Worm (Caenorhabditis elegans): ENCODE results near the gene F29G6.1.

Gene F29G6.1

DNA sequence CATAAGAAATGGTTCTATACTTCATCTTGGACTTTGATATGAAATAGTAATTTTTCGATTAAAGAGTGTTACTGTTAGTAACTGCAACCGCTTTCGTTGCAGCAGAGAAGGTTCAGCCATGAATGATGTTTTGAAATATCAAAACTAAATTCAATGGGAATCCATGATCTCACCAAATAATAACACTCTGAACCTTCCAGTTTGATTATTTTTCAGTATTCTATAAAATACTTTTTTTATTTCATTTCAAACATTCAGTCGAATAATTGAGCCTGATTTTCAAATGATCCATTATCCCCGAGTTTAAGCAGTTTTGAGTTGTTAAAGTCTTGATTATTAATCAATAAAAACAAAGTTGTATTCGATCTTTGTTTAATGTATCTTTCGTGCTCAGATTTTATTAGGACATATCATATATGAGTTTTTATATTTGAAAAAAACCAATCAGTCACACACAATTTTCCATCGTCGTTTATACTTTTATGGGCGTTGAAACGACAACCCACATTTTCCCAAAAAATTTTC is 35.2 kb downstream of the F29G6.1 start, which contains the start of gene gcp-2.2:
gcp-2.2 (plus strand) TSS at position 475 of the 525 bp plus-strand sequence.
- TF ChIP-seq flt-1 (GFP tag; IDR thresholded peaks at IDR 0.05) (no peak), klf-2 (GFP tag; conservative IDR thresholded peaks at IDR 0.05) (no peak), cog-1 (tag; optimal IDR thresholded peaks at IDR 0.05) (no peak), ref-1 (GFP tag; conservative IDR thresholded peaks at IDR 0.05) (no peak), ztf-29 (GFP tag; IDR thresholded peaks at IDR 0.05) (no peak), ztf-23 (GFP tag; IDR thresholded peaks at IDR 0.05) (no peak), tab-1 (GFP tag; IDR thresholded peaks at IDR 0.05) (no peak), T22C8.4 (GFP tag; IDR thresholded peaks at IDR 0.05) (no peak), med-1 (GFP tag; optimal IDR thresholded peaks at IDR 0.05; ENCODE audit: insufficient read depth) (no peak)

DNA sequence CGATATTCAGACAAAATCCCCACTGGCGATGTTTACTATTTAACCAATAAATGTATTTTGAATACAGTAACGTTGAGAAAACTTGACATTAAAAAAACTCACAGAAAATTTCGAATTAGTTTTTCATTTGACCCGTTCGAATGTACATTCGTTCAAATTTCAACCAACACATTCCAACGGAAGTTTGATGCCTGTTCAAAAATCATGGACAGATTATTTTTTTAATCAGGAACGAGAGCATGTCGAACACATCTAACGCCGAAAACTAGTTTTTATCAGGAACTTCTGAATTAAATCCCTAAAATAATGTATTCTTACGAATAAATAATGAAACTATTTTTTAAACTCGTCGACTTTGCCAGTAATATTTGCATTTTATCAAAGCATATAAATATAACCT is 39.6 kb downstream of the F29G6.1 start:
- TF ChIP-seq med-1 (GFP tag; optimal IDR thresholded peaks at IDR 0.05; ENCODE audit: insufficient read depth) (no peak), ref-1 (GFP tag; conservative IDR thresholded peaks at IDR 0.05) (no peak), klf-2 (GFP tag; conservative IDR thresholded peaks at IDR 0.05) (no peak), ztf-29 (GFP tag; IDR thresholded peaks at IDR 0.05) (no peak), cog-1 (tag; optimal IDR thresholded peaks at IDR 0.05) (no peak), T22C8.4 (GFP tag; IDR thresholded peaks at IDR 0.05) (no peak), tab-1 (GFP tag; IDR thresholded peaks at IDR 0.05) (no peak)

DNA sequence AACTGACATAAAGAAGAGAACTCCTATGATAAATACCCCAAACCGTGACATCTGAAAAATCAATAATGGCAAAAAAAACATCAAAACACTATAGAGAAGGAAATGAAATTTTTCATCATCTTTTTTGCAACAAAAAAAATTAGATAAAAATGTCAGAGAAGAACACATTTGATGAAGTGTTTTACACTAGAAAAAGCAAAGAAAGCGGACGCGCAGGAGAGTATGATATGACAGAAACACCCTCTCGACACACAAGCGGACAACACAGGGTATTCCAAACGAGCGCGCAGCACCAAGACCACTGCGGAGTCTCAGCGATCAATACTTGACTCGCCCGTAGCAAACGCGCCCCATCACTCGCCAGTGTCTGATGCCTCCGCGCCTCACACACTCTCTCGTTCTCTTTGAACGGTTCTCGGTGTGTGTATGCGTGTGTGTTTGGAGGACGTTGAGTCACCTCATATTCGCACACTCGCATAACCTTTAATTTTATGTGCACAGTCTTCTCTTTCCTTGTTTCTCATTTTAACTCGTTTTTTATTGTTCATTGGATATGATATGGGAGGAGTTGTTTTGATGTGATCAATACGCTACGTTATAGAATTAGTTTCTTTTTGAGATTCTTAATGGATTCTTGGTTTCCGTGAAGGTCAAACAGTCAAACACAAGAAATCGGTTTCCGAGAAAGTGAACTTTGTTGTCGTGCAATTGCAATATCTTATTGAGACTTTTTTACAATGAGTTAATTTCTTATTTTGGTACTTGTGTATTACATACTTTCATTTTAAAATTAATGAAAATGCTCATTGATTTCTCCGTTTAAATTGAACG is 44.6 kb downstream of the F29G6.1 start, which contains the start of gene selt-1.1:
selt-1.1 (minus strand) TSS at position 51 of the 831 bp plus-strand sequence.
- TF ChIP-seq cog-1 (tag; optimal IDR thresholded peaks at IDR 0.05) = peak; percentile 54
- TF ChIP-seq T22C8.4 (GFP tag; IDR thresholded peaks at IDR 0.05) = peak; percentile 86
- no peak for TF ChIP-seq ref-1 (GFP tag; conservative IDR thresholded peaks at IDR 0.05)
- TF ChIP-seq ztf-23 (GFP tag; IDR thresholded peaks at IDR 0.05) = no peak
- no peak for TF ChIP-seq med-1 (GFP tag; optimal IDR thresholded peaks at IDR 0.05; ENCODE audit: insufficient read depth)
- TF ChIP-seq ztf-29 (GFP tag; IDR thresholded peaks at IDR 0.05) = no peak
- TF ChIP-seq tab-1 (GFP tag; IDR thresholded peaks at IDR 0.05) = no peak
- TF ChIP-seq flt-1 (GFP tag; IDR thresholded peaks at IDR 0.05) = no peak
- TF ChIP-seq klf-2 (GFP tag; conservative IDR thresholded peaks at IDR 0.05) = no peak

DNA sequence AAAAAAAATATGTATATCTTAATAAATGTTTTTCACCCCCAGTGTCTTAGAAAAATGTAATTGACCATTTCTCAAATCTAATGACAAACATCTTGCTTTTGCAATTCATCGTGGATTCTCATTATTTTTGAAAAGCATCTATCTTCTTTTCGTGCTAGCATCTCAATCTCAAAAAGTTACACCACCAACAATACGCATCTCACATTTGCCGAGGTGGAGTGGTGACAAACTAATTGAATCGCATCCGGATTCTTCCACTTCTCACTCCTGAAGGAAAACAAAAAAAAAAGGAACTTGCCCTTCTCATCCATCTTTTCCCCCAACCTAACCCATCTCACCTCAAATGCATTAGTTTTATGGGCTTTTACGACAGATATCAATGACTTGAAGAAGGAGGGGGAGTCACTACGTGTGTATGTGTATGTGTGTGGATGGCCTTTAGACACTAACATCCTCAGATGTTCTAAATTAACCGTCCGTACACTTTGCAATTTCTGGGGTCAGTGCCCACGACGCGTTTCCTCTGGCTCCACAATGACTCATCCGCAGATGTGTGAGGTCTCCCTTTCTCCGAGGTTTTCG is 45.5 kb downstream of the F29G6.1 start:
- TF ChIP-seq T22C8.4 (GFP tag; IDR thresholded peaks at IDR 0.05) = no peak
- no peak for TF ChIP-seq klf-2 (GFP tag; conservative IDR thresholded peaks at IDR 0.05)
- no peak for TF ChIP-seq flt-1 (GFP tag; IDR thresholded peaks at IDR 0.05)
- TF ChIP-seq cog-1 (tag; optimal IDR thresholded peaks at IDR 0.05) = no peak
- no peak for TF ChIP-seq med-1 (GFP tag; optimal IDR thresholded peaks at IDR 0.05; ENCODE audit: insufficient read depth)
- no peak for TF ChIP-seq tab-1 (GFP tag; IDR thresholded peaks at IDR 0.05)
- no peak for TF ChIP-seq ref-1 (GFP tag; conservative IDR thresholded peaks at IDR 0.05)
- TF ChIP-seq ztf-23 (GFP tag; IDR thresholded peaks at IDR 0.05) = no peak
- no peak for TF ChIP-seq ztf-29 (GFP tag; IDR thresholded peaks at IDR 0.05)

DNA sequence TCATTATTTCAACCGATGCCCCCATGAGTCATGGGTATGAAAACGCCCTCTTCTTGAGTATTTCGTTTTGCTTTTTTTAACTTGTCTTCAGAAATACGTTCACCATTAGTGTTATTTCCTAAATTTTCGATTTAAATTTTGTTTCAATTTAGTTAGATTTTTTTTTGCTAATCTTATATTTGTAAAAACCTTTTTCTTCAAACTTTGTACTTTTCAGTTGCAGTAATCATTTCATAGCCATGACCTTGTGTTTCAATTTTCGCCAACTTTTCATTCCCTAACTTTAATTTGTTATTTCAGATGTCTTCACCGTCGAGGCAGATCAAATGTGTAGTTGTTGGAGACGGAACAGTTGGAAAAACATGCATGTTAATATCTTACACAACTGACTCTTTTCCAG is 46.2 kb downstream of the F29G6.1 start, which contains the start of gene mig-2:
mig-2 (plus strand) TSS at position 301 of the 400 bp plus-strand sequence.
- no peak for TF ChIP-seq flt-1 (GFP tag; IDR thresholded peaks at IDR 0.05)
- TF ChIP-seq ref-1 (GFP tag; conservative IDR thresholded peaks at IDR 0.05) = no peak
- TF ChIP-seq med-1 (GFP tag; optimal IDR thresholded peaks at IDR 0.05; ENCODE audit: insufficient read depth) = no peak
- no peak for TF ChIP-seq tab-1 (GFP tag; IDR thresholded peaks at IDR 0.05)
- no peak for TF ChIP-seq klf-2 (GFP tag; conservative IDR thresholded peaks at IDR 0.05)
- no peak for TF ChIP-seq cog-1 (tag; optimal IDR thresholded peaks at IDR 0.05)
- no peak for TF ChIP-seq T22C8.4 (GFP tag; IDR thresholded peaks at IDR 0.05)

DNA sequence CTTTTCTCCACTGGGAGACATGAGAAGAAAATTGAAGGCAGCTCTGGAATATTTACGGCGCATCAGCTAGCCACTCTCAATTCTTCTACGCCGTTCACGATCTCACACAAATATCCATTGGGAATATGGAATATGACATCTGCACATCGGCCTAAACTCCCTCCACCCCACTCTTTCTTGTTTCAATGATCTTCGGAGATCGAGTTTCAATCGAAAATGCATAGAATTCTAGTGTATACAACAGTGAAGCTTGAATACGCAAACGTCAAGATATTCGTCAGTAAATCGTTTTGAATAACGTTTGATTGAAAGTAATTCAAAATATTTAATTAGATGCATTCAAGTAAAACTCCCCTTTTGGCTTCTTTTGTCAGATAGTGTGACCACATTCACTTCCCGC is 49.7 kb downstream of the F29G6.1 start:
- no peak for TF ChIP-seq med-1 (GFP tag; optimal IDR thresholded peaks at IDR 0.05; ENCODE audit: insufficient read depth)
- TF ChIP-seq ztf-29 (GFP tag; IDR thresholded peaks at IDR 0.05) = no peak
- TF ChIP-seq cog-1 (tag; optimal IDR thresholded peaks at IDR 0.05) = no peak
- no peak for TF ChIP-seq ztf-23 (GFP tag; IDR thresholded peaks at IDR 0.05)

DNA sequence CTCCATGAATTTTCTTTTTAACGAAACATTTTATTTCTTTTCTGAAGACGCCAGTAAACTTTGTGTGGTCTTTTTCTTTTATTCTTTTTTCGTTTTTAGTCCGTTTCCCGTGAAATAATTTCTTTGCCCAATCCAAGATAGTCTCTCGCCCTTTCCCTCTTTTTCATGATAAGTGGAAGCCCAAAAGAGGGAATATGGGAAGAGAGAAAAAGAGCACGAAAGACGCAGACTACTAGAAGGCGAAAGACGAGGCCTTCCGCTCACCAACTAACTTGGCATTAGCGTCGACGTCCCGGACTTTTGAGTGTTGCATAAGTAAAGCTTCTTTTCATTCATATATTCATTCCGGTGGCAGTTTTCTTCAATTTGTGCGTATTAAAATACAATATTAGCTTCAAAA is 50.8 kb downstream of the F29G6.1 start:
- TF ChIP-seq ztf-23 (GFP tag; IDR thresholded peaks at IDR 0.05) (no peak), ztf-29 (GFP tag; IDR thresholded peaks at IDR 0.05) (no peak), flt-1 (GFP tag; IDR thresholded peaks at IDR 0.05) (no peak), med-1 (GFP tag; optimal IDR thresholded peaks at IDR 0.05; ENCODE audit: insufficient read depth) (no peak), tab-1 (GFP tag; IDR thresholded peaks at IDR 0.05) (no peak), klf-2 (GFP tag; conservative IDR thresholded peaks at IDR 0.05) (no peak), cog-1 (tag; optimal IDR thresholded peaks at IDR 0.05) (no peak), ref-1 (GFP tag; conservative IDR thresholded peaks at IDR 0.05) (no peak), T22C8.4 (GFP tag; IDR thresholded peaks at IDR 0.05) (no peak)

DNA sequence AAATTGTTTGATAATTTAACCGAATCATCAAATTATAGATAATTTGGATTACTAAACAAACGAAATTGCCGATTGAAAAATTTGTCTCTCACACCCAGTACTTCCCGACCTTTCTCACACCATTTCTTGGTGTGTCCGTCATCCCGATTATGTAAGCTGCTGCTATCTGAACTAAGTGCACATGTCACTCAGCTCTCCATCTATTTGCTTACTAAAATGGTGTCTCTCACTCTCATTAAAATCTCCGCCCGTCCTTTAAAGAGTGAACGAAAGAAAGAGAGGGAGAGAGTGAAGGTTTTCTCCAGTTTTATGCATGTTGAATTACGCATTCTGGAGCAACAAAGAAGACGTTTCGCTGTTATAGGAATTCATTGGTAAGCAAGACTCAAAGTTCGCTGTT is 52.5 kb downstream of the F29G6.1 start:
- TF ChIP-seq ztf-23 (GFP tag; IDR thresholded peaks at IDR 0.05) (no peak), tab-1 (GFP tag; IDR thresholded peaks at IDR 0.05) (no peak), T22C8.4 (GFP tag; IDR thresholded peaks at IDR 0.05) (no peak), cog-1 (tag; optimal IDR thresholded peaks at IDR 0.05) (no peak), ref-1 (GFP tag; conservative IDR thresholded peaks at IDR 0.05) (no peak), ztf-29 (GFP tag; IDR thresholded peaks at IDR 0.05) (no peak), med-1 (GFP tag; optimal IDR thresholded peaks at IDR 0.05; ENCODE audit: insufficient read depth) (no peak), flt-1 (GFP tag; IDR thresholded peaks at IDR 0.05) (no peak), klf-2 (GFP tag; conservative IDR thresholded peaks at IDR 0.05) (no peak)

DNA sequence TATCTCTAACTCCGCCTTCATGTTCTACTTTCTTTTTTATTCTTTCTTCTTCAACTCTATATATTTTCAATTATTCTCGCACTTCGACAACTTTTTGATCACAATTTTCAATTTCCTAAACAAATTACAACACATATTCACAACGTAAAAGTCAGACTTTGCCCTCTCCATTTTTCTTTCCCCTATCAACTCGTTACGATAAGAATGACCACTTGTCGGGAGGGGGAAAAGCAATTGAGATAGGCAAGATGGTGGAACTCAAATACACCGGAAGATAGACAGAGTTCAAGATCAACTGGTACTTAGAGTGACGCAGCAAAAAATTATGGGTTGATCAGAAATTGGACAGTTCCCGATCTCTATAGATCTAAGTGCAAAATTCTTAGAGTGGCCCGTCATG is 53.0 kb downstream of the F29G6.1 start:
- TF ChIP-seq flt-1 (GFP tag; IDR thresholded peaks at IDR 0.05) (no peak), med-1 (GFP tag; optimal IDR thresholded peaks at IDR 0.05; ENCODE audit: insufficient read depth) (no peak), T22C8.4 (GFP tag; IDR thresholded peaks at IDR 0.05) (no peak), ztf-29 (GFP tag; IDR thresholded peaks at IDR 0.05) (no peak), cog-1 (tag; optimal IDR thresholded peaks at IDR 0.05) (no peak), klf-2 (GFP tag; conservative IDR thresholded peaks at IDR 0.05) (no peak), tab-1 (GFP tag; IDR thresholded peaks at IDR 0.05) (no peak), ref-1 (GFP tag; conservative IDR thresholded peaks at IDR 0.05) (no peak), ztf-23 (GFP tag; IDR thresholded peaks at IDR 0.05) (no peak)
